Fruit fly (Drosophila melanogaster): ENCODE measurements around the gene NijA.
A peak's percentile ranks its signal among the peaks of the same experiment; 100 is the strongest.

NijA gene

dm6 chr3L:10656451-10657198 is 40.1 kb downstream of the NijA start (continued):
- no peak for TF ChIP-seq CG9437 (GFP tag; optimal IDR thresholded peaks at IDR 0.05)
- no peak for TF ChIP-seq Elba2 (GFP tag; optimal IDR thresholded peaks at IDR 0.05)
- no peak for TF ChIP-seq peb (GFP tag; IDR thresholded peaks at IDR 0.05)
- TF ChIP-seq CG13624 (GFP tag; optimal IDR thresholded peaks at IDR 0.05), result peak; percentile 2
- TF ChIP-seq her (GFP tag; optimal IDR thresholded peaks at IDR 0.05), result peak; percentile 61
- no peak for TF ChIP-seq unc-4 (GFP tag; IDR thresholded peaks at IDR 0.05; ENCODE audit: partially characterized antibody)
- no peak for TF ChIP-seq CG13287 (GFP tag; IDR thresholded peaks at IDR 0.05; ENCODE audit: partially characterized antibody)
- peak; percentile 74 for TF ChIP-seq CG12236 (GFP tag; optimal IDR thresholded peaks at IDR 0.05)
- no peak for TF ChIP-seq Dll (GFP tag; IDR thresholded peaks at IDR 0.05; ENCODE audit: partially characterized antibody)
- TF ChIP-seq CG13123 (GFP tag; optimal IDR thresholded peaks at IDR 0.05), result peak; percentile 69
- TF ChIP-seq E2f2 (GFP tag; IDR thresholded peaks at IDR 0.05), result no peak
- no peak for TF ChIP-seq Aef1 (GFP tag; IDR thresholded peaks at IDR 0.05)
- peak; percentile 52 for TF ChIP-seq shn (GFP tag; optimal IDR thresholded peaks at IDR 0.05)
- TF ChIP-seq HLH3B (GFP tag; IDR thresholded peaks at IDR 0.05), result peak; percentile 39; the same call in 1 of the 2 replicates
- no peak for TF ChIP-seq CG32767 (GFP tag; IDR thresholded peaks at IDR 0.05)
- TF ChIP-seq CG7556 (GFP tag; optimal IDR thresholded peaks at IDR 0.05), result peak; percentile 54
- peak; percentile 72 for TF ChIP-seq CG1603 (tag; optimal IDR thresholded peaks at IDR 0.05)
- TF ChIP-seq CG8089 (GFP tag; optimal IDR thresholded peaks at IDR 0.05), result peak; percentile 72
- TF ChIP-seq BtbVII (GFP tag; optimal IDR thresholded peaks at IDR 0.05), result peak; percentile 73
- peak; percentile 73 for TF ChIP-seq CG13296 (GFP tag; optimal IDR thresholded peaks at IDR 0.05)
- no peak; the same call in 2 of the 3 replicates for TF ChIP-seq CG34422 (GFP tag; IDR thresholded peaks at IDR 0.05)
- TF ChIP-seq Mad (GFP tag; optimal IDR thresholded peaks at IDR 0.05), result peak; percentile 32
- peak; percentile 60 for TF ChIP-seq Hey (tag; optimal IDR thresholded peaks at IDR 0.05)
- no peak for TF ChIP-seq CG6272 (GFP tag; IDR thresholded peaks at IDR 0.05)
- no peak for TF ChIP-seq chinmo (GFP tag; IDR thresholded peaks at IDR 0.05; ENCODE audit: partially characterized antibody)
- peak; percentile 70 for TF ChIP-seq Sox102F (GFP tag; optimal IDR thresholded peaks at IDR 0.05)
- no peak for TF ChIP-seq NFAT (GFP tag; IDR thresholded peaks at IDR 0.05)
- TF ChIP-seq seq (GFP tag; IDR thresholded peaks at IDR 0.05), result peak; percentile 64; the same call in 1 of the 2 replicates
- TF ChIP-seq CG8290 (GFP tag; optimal IDR thresholded peaks at IDR 0.05), result peak; percentile 54
- TF ChIP-seq CG8290 (tag; optimal IDR thresholded peaks at IDR 0.05), result peak in 1 of 2 experiments; percentile 83
- TF ChIP-seq Doc2 (GFP tag; IDR thresholded peaks at IDR 0.05), result no peak
- peak; percentile 69 for TF ChIP-seq gem (tag; optimal IDR thresholded peaks at IDR 0.05)
- TF ChIP-seq CG30403 (GFP tag; optimal IDR thresholded peaks at IDR 0.05), result peak; percentile 17
- peak; percentile 17 for TF ChIP-seq CG18011 (GFP tag; optimal IDR thresholded peaks at IDR 0.05)
- TF ChIP-seq ham (GFP tag; IDR thresholded peaks at IDR 0.05), result no peak
- no peak for TF ChIP-seq CG11247 (GFP tag; IDR thresholded peaks at IDR 0.05)
- TF ChIP-seq CG1024 (GFP tag; IDR thresholded peaks at IDR 0.05), result peak; percentile 22; the same call in 1 of the 2 replicates
- peak; percentile 70 for TF ChIP-seq CG12769 (tag; optimal IDR thresholded peaks at IDR 0.05)
- peak; percentile 29 for TF ChIP-seq CG10274 (GFP tag; optimal IDR thresholded peaks at IDR 0.05)
- no peak for TF ChIP-seq CG7357 (GFP tag; IDR thresholded peaks at IDR 0.05)
- TF ChIP-seq B-H2 (GFP tag; optimal IDR thresholded peaks at IDR 0.05), result peak; percentile 22
- TF ChIP-seq disco-r (GFP tag; optimal IDR thresholded peaks at IDR 0.05), result peak; percentile 12
- TF ChIP-seq CG10979 (tag; optimal IDR thresholded peaks at IDR 0.05), result peak; percentile 5
- no peak for TF ChIP-seq CG3847 (GFP tag; IDR thresholded peaks at IDR 0.05)
- peak; percentile 81 for TF ChIP-seq bab2 (GFP tag; optimal IDR thresholded peaks at IDR 0.05)
- peak; percentile 51; the same call in 1 of the 2 replicates for TF ChIP-seq stc (GFP tag; IDR thresholded peaks at IDR 0.05)
- no peak for TF ChIP-seq CG2129 (GFP tag; IDR thresholded peaks at IDR 0.05; ENCODE audit: partially characterized antibody)
- no peak for TF ChIP-seq stwl (tag; optimal IDR thresholded peaks at IDR 0.05)
- TF ChIP-seq CG10431 (GFP tag; optimal IDR thresholded peaks at IDR 0.05), result peak; percentile 43
- peak in 1 of 2 experiments; percentile 61 for TF ChIP-seq Eip74EF (GFP tag; optimal IDR thresholded peaks at IDR 0.05)
